Worm (Caenorhabditis elegans) whole organism, L2 larva: ENCODE measurements around the gene puf-7.

ENCODE experiments used
- ama-1 ChIP-seq: fragments of 150-350 bp; optimal IDR thresholded peaks from 2 replicates; lab custom pipeline; 2018; ENCODE audit warnings: inconsistent platforms
- gmeb-1 ChIP-seq: fragments of 150-350 bp; optimal IDR thresholded peaks from 2 replicates; lab custom pipeline; 2014; ENCODE audit warnings: missing biosample characterization, missing genetic modification characterization
- peb-1 ChIP-seq: fragments of 150-350 bp; optimal IDR thresholded peaks from 2 replicates; lab custom pipeline; 2014; ENCODE audit warnings: missing biosample characterization, missing genetic modification characterization

ce11 chrIV:5476468-5476867 is 10.0 kb upstream of the puf-7 start, which contains the start of gene T11F8.4:
- no peak for TF ChIP-seq ama-1 (lab: Kevin White, UChicago)
- no peak for TF ChIP-seq gmeb-1
- TF ChIP-seq peb-1 (tag; lab: Kevin White, UChicago) = no peak
